Fruit fly (Drosophila melanogaster) whole organism, embryonic: Measurements from ENCODE around the gene Rpp14b.

ENCODE experiments used
- Ada2b ChIP-seq: fragments of 200-800 bp; sonication (Bioruptor generic); IDR thresholded peaks from 2 replicates; pipeline ENCODE4 v1.3.6; 2022; ENCODE audit warnings: missing biosample characterization, missing genetic modification characterization
- Adf1 ChIP-seq: fragments of 200-800 bp; sonication (Bioruptor generic); IDR thresholded peaks from 2 replicates; pipeline ENCODE4 v1.3.6; 2022; ENCODE audit warnings: missing biosample characterization, missing genetic modification characterization
- Aef1 ChIP-seq: fragments of 200-800 bp; sonication (Bioruptor generic); IDR thresholded peaks from 3 replicates; pipeline ENCODE4 v1.3.6; 2022; ENCODE audit warnings: missing biosample characterization, missing genetic modification characterization
- Asciz ChIP-seq: fragments of 200-800 bp; sonication (Bioruptor generic); optimal IDR thresholded peaks from 2 replicates; lab custom pipeline; 2017; ENCODE audit warnings: missing biosample characterization, mild to moderate bottlenecking, missing genetic modification characterization, missing genetic modification reagents
- Atf3 ChIP-seq: fragments of 200-800 bp; sonication (Bioruptor generic); optimal IDR thresholded peaks from 3 replicates; lab custom pipeline; 2016; ENCODE audit warnings: missing biosample characterization, missing genetic modification characterization
- BEAF-32 ChIP-seq: fragments of 200-800 bp; sonication (Bioruptor generic); optimal IDR thresholded peaks from 3 replicates; lab custom pipeline; 2017; ENCODE audit warnings: missing biosample characterization, missing genetic modification characterization, mild to moderate bottlenecking, moderate library complexity, missing genetic modification reagents
- CG10979 ChIP-seq: fragments of 200-800 bp; sonication (Bioruptor generic); optimal IDR thresholded peaks from 2 replicates; lab custom pipeline; 2018; ENCODE audit warnings: missing biosample characterization, mild to moderate bottlenecking, missing genetic modification characterization, moderate library complexity
- CG11093 ChIP-seq: fragments of 200-800 bp; sonication (Bioruptor generic); IDR thresholded peaks from 3 replicates; pipeline ENCODE4 v1.3.6; 2022; ENCODE audit warnings: missing biosample characterization, missing genetic modification characterization
- CG11456 ChIP-seq: fragments of 200-800 bp; sonication (Bioruptor generic); IDR thresholded peaks from 3 replicates; pipeline ENCODE4 v1.3.6; 2022; ENCODE audit warnings: missing biosample characterization, missing genetic modification characterization
- CG12299 ChIP-seq: fragments of 200-800 bp; sonication (Bioruptor generic); optimal IDR thresholded peaks from 2 replicates; lab custom pipeline; 2018; ENCODE audit warnings: missing biosample characterization, mild to moderate bottlenecking, missing genetic modification characterization
- CG12769 ChIP-seq: fragments of 200-800 bp; sonication (Bioruptor generic); optimal IDR thresholded peaks from 2 replicates; lab custom pipeline; 2019; ENCODE audit warnings: missing biosample characterization, mild to moderate bottlenecking, missing genetic modification characterization, moderate library complexity
- CG13424 ChIP-seq: fragments of 200-800 bp; sonication (Bioruptor generic); optimal IDR thresholded peaks from 2 replicates; lab custom pipeline; 2019; ENCODE audit warnings: missing biosample characterization, mild to moderate bottlenecking, missing genetic modification characterization, moderate library complexity
- CG14441 ChIP-seq: fragments of 200-800 bp; sonication (Bioruptor generic); IDR thresholded peaks from 2 replicates; pipeline ENCODE4 v1.3.6; 2022; ENCODE audit warnings: missing biosample characterization, missing genetic modification characterization
- CG18764 ChIP-seq: fragments of 200-800 bp; sonication (Bioruptor generic); optimal IDR thresholded peaks from 3 replicates; lab custom pipeline; 2016; ENCODE audit warnings: missing biosample characterization, missing genetic modification characterization
- CG2202 ChIP-seq: fragments of 200-800 bp; sonication (Bioruptor generic); optimal IDR thresholded peaks from 2 replicates; lab custom pipeline; 2018; ENCODE audit warnings: missing biosample characterization, mild to moderate bottlenecking, missing genetic modification characterization
- CG2678 ChIP-seq: fragments of 200-800 bp; sonication (Bioruptor generic); optimal IDR thresholded peaks from 3 replicates; lab custom pipeline; 2019; ENCODE audit warnings: missing biosample characterization, mild to moderate bottlenecking, missing genetic modification characterization, moderate library complexity
- CG2712 ChIP-seq: fragments of 200-800 bp; optimal IDR thresholded peaks from 3 replicates; lab custom pipeline; 2019; ENCODE audit warnings: missing biosample characterization, mild to moderate bottlenecking, missing genetic modification characterization, moderate library complexity
- CG4404 ChIP-seq: fragments of 200-800 bp; sonication (Bioruptor generic); IDR thresholded peaks from 2 replicates; pipeline ENCODE4 v1.3.6; 2022; ENCODE audit warnings: missing biosample characterization, missing genetic modification characterization
- CG6683 ChIP-seq: fragments of 200-800 bp; sonication (Bioruptor generic); optimal IDR thresholded peaks from 2 replicates; lab custom pipeline; 2017; ENCODE audit warnings: missing biosample characterization, mild to moderate bottlenecking, missing genetic modification characterization, missing genetic modification reagents
- CG6813 ChIP-seq: fragments of 200-800 bp; sonication (Bioruptor generic); optimal IDR thresholded peaks from 2 replicates; lab custom pipeline; 2017; ENCODE audit warnings: missing biosample characterization, missing genetic modification characterization, mild to moderate bottlenecking, moderate library complexity, missing genetic modification reagents
- Eip74EF ChIP-seq, 2 experiments: fragments of 200-800 bp in 1 of 2; fragments of >200 bp in 1 of 2; sonication (Bioruptor generic) in 1 of 2; optimal IDR thresholded peaks; 2 replicates each; lab custom pipeline; 2017 to 2019; ENCODE audit warnings: missing biosample characterization in 2 of 2, missing genetic modification characterization in 2 of 2, mild to moderate bottlenecking in 1 of 2, moderate library complexity in 1 of 2
- HLH3B ChIP-seq: fragments of 200-800 bp; sonication (Bioruptor generic); IDR thresholded peaks from 2 replicates; pipeline ENCODE4 v1.3.6; 2022; ENCODE audit warnings: missing biosample characterization, missing genetic modification characterization
- HmgZ ChIP-seq: fragments of 200-800 bp; sonication (Bioruptor generic); optimal IDR thresholded peaks from 2 replicates; lab custom pipeline; 2018; ENCODE audit warnings: missing biosample characterization, mild to moderate bottlenecking, missing genetic modification characterization
- Hr3 ChIP-seq: fragments of 200-800 bp; sonication (Bioruptor generic); optimal IDR thresholded peaks from 3 replicates; lab custom pipeline; 2016; ENCODE audit warnings: missing biosample characterization, missing genetic modification characterization
- Hr39 ChIP-seq: fragments of >200 bp; optimal IDR thresholded peaks from 2 replicates; lab custom pipeline; 2017
- MESR4 ChIP-seq: fragments of 200-800 bp; sonication (Bioruptor generic); optimal IDR thresholded peaks from 2 replicates; lab custom pipeline; 2018; ENCODE audit warnings: missing biosample characterization, mild to moderate bottlenecking, missing genetic modification characterization, moderate library complexity
- Nf-YB ChIP-seq: fragments of 200-800 bp; sonication (Bioruptor generic); optimal IDR thresholded peaks from 3 replicates; lab custom pipeline; 2019; ENCODE audit warnings: missing biosample characterization, mild to moderate bottlenecking, missing genetic modification characterization, moderate library complexity
- Taf1 ChIP-seq: fragments of 200-800 bp; sonication (Bioruptor generic); IDR thresholded peaks from 2 replicates; pipeline ENCODE4 v1.3.6; 2022; ENCODE audit warnings: missing biosample characterization, missing genetic modification characterization
- ab ChIP-seq: fragments of 200-800 bp; sonication (Bioruptor generic); optimal IDR thresholded peaks from 2 replicates; lab custom pipeline; 2016; ENCODE audit warnings: missing biosample characterization, missing genetic modification characterization
- ase ChIP-seq: fragments of 200-800 bp; sonication (Bioruptor generic); IDR thresholded peaks from 3 replicates; pipeline ENCODE4 v1.3.6; 2022; ENCODE audit warnings: missing biosample characterization, missing genetic modification characterization
- ash1 ChIP-seq: fragments of 200-800 bp; sonication (Bioruptor generic); optimal IDR thresholded peaks from 2 replicates; lab custom pipeline; 2018; ENCODE audit warnings: missing biosample characterization, mild to moderate bottlenecking, missing genetic modification characterization
- bowl ChIP-seq: fragments of 200-800 bp; sonication (Bioruptor generic); IDR thresholded peaks from 2 replicates; pipeline ENCODE4 v1.3.6; 2022; ENCODE audit warnings: missing biosample characterization, missing genetic modification characterization
- crc ChIP-seq: fragments of 200-800 bp; sonication (Bioruptor generic); optimal IDR thresholded peaks from 2 replicates; lab custom pipeline; 2016; ENCODE audit warnings: missing biosample characterization, missing genetic modification characterization
- dimm ChIP-seq: fragments of 200-800 bp; sonication (Bioruptor generic); IDR thresholded peaks from 2 replicates; pipeline ENCODE4 v1.3.6; 2022; ENCODE audit warnings: missing biosample characterization, missing genetic modification characterization
- ftz-f1 ChIP-seq: fragments of 200-800 bp; sonication (Bioruptor generic); optimal IDR thresholded peaks from 2 replicates; lab custom pipeline; 2016; ENCODE audit warnings: missing biosample characterization, missing genetic modification characterization
- fu2 ChIP-seq: fragments of 200-800 bp; sonication (Bioruptor generic); optimal IDR thresholded peaks from 2 replicates; lab custom pipeline; 2016; ENCODE audit warnings: missing biosample characterization, missing genetic modification characterization
- gfzf ChIP-seq: fragments of 200-800 bp; sonication (Bioruptor generic); optimal IDR thresholded peaks from 2 replicates; lab custom pipeline; 2016; ENCODE audit warnings: missing biosample characterization, mild to moderate bottlenecking, missing genetic modification characterization, moderate library complexity
- grn ChIP-seq: fragments of 200-800 bp; sonication (Bioruptor generic); optimal IDR thresholded peaks from 3 replicates; lab custom pipeline; 2017; ENCODE audit warnings: missing biosample characterization, missing genetic modification characterization
- gsb-n ChIP-seq: fragments of 200-800 bp; sonication (Bioruptor generic); optimal IDR thresholded peaks from 3 replicates; lab custom pipeline; 2018; ENCODE audit warnings: missing biosample characterization, mild to moderate bottlenecking, missing genetic modification characterization
- ham ChIP-seq: fragments of 200-800 bp; sonication (Bioruptor generic); IDR thresholded peaks from 2 replicates; pipeline ENCODE4 v1.3.6; 2022; ENCODE audit warnings: missing biosample characterization, missing genetic modification characterization
- ind ChIP-seq: fragments of 200-800 bp; sonication (Bioruptor generic); optimal IDR thresholded peaks from 3 replicates; lab custom pipeline; 2016; ENCODE audit warnings: missing biosample characterization, missing genetic modification characterization
- jing ChIP-seq: fragments of 200-800 bp; sonication (Bioruptor generic); optimal IDR thresholded peaks from 2 replicates; lab custom pipeline; 2018; ENCODE audit warnings: missing biosample characterization, mild to moderate bottlenecking, missing genetic modification characterization
- lov ChIP-seq, 2 experiments: fragments of 200-800 bp in 1 of 2; fragments of >200 bp in 1 of 2; sonication (Bioruptor generic) in 1 of 2; IDR thresholded peaks in 1 of 2; optimal IDR thresholded peaks in 1 of 2; 2 replicates in 1 of 2; 3 replicates in 1 of 2; pipeline versions ENCODE4 v1.3.6 to Lab custom; 2017 to 2022; ENCODE audit warnings: missing biosample characterization in 1 of 2, missing genetic modification characterization in 1 of 2
- mirr ChIP-seq: fragments of 200-800 bp; sonication (Bioruptor generic); optimal IDR thresholded peaks from 3 replicates; lab custom pipeline; 2018; ENCODE audit warnings: missing biosample characterization, mild to moderate bottlenecking, missing genetic modification characterization
- pzg ChIP-seq: fragments of 200-800 bp; sonication (Bioruptor generic); optimal IDR thresholded peaks from 3 replicates; lab custom pipeline; 2018; ENCODE audit warnings: missing biosample characterization, mild to moderate bottlenecking, missing genetic modification characterization, moderate library complexity
- sr ChIP-seq: fragments of 200-800 bp; sonication (Bioruptor generic); IDR thresholded peaks from 3 replicates; pipeline ENCODE4 v1.3.6; 2022; ENCODE audit warnings: missing biosample characterization, missing genetic modification characterization
- tin ChIP-seq: fragments of 200-800 bp; sonication (Bioruptor generic); optimal IDR thresholded peaks from 3 replicates; lab custom pipeline; 2016; ENCODE audit warnings: missing biosample characterization, missing genetic modification characterization
- tna ChIP-seq: fragments of 200-800 bp; sonication (Bioruptor generic); IDR thresholded peaks from 2 replicates; pipeline ENCODE4 v1.3.6; 2022; ENCODE audit warnings: missing biosample characterization, missing genetic modification characterization; ENCODE audit not compliant: partially characterized antibody
- wdn ChIP-seq: fragments of 200-800 bp; sonication (Bioruptor generic); IDR thresholded peaks from 2 replicates; pipeline ENCODE4 v1.3.6; 2022; ENCODE audit warnings: missing biosample characterization, missing genetic modification characterization
- yki ChIP-seq: fragments of >200 bp; optimal IDR thresholded peaks from 3 replicates; lab custom pipeline; 2018
- zfh2 ChIP-seq: fragments of 200-800 bp; sonication (Bioruptor generic); optimal IDR thresholded peaks from 2 replicates; lab custom pipeline; 2016; ENCODE audit warnings: missing biosample characterization, missing genetic modification characterization

Gene Rpp14b

DNA sequence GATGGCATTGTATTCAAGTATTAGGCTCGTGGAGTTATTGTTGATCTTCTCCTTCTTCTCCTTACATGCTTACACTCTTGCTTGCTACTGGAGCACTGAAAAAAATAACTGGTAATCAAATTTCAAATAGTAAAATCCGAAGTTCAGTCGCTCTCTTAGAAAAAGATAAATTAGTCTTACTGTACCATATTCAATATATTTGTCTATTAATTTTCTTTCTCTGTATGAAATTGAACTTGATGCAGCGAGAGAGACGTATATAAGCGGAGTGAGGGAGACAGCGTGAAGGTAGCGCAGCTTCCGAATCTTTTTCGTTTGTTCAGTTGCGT, 5.4 kb downstream of the Rpp14b start (continued):
- TF ChIP-seq Hr3 (peak; percentile 62), CG18764 (GFP tag; lab: Kevin White, UChicago) (peak; percentile 79), CG2712 (tag; lab: Kevin White, UChicago) (peak; percentile 87), Adf1 (GFP tag; lab: Robert Waterston, UW) (peak; percentile 40; the same call in 1 of the 2 replicates), Atf3 (peak; percentile 64), Ada2b (peak; percentile 93), BEAF-32 (GFP tag; lab: Kevin White, UChicago) (no peak), CG11456 (peak; percentile 85), sr (GFP tag; lab: Robert Waterston, UW) (peak; percentile 83; the same call in 2 of the 3 replicates), CG13424 (tag; lab: Kevin White, UChicago) (peak; percentile 79), CG12299 (tag; lab: Kevin White, UChicago) (peak; percentile 48), Eip74EF (GFP tag; optimal IDR thresholded peaks at IDR 0.05; lab: Kevin White, UChicago) (peak in 1 of 2 experiments; percentile 87), ab (no peak), jing (peak; percentile 59), Aef1 (GFP tag; lab: Robert Waterston, UW) (peak; percentile 92), gfzf (no peak), CG12769 (tag; lab: Kevin White, UChicago) (peak; percentile 60), CG4404 (GFP tag; lab: Robert Waterston, UW) (peak; percentile 57), CG2202 (peak; percentile 26), lov (optimal IDR thresholded peaks at IDR 0.05; lab: Kevin White, UChicago) (no peak), lov (GFP tag; IDR thresholded peaks at IDR 0.05; lab: Robert Waterston, UW) (peak; percentile 94), bowl (peak; percentile 89), HLH3B (GFP tag; lab: Robert Waterston, UW) (peak; percentile 96), ind (GFP tag; lab: Kevin White, UChicago) (peak; percentile 93), yki (lab: Kevin White, UChicago) (no peak), ash1 (GFP tag; lab: Kevin White, UChicago) (no peak), zfh2 (peak; percentile 38), Taf1 (0 out of 2 replicates have a peak, but pooled peaks have one; percentile 17), ftz-f1 (GFP tag; lab: Kevin White, UChicago) (no peak), grn (peak; percentile 56), mirr (GFP tag; lab: Kevin White, UChicago) (peak; percentile 41), Nf-YB (peak; percentile 43), CG6683 (GFP tag; lab: Kevin White, UChicago) (peak; percentile 71), fu2 (GFP tag; lab: Kevin White, UChicago) (no peak), HmgZ (tag; lab: Kevin White, UChicago) (peak; percentile 36), tna (GFP tag; lab: Robert Waterston, UW) (no peak), ham (0 out of 2 replicates have a peak, but pooled peaks have one; percentile 43), CG14441 (peak; percentile 91), crc (GFP tag; lab: Kevin White, UChicago) (peak; percentile 82), wdn (GFP tag; lab: Robert Waterston, UW) (peak; percentile 73; the same call in 1 of the 2 replicates), Hr39 (no peak), CG10979 (tag; lab: Kevin White, UChicago) (peak; percentile 94), MESR4 (no peak), gsb-n (peak; percentile 92), pzg (GFP tag; lab: Kevin White, UChicago) (no peak), CG6813 (GFP tag; lab: Kevin White, UChicago) (peak; percentile 82), CG2678 (tag; lab: Kevin White, UChicago) (peak; percentile 95), Asciz (GFP tag; lab: Kevin White, UChicago) (peak; percentile 96), CG11093 (GFP tag; lab: Robert Waterston, UW) (peak; percentile 82), ase (peak; percentile 91), dimm (peak; percentile 78), tin (GFP tag; lab: Kevin White, UChicago) (peak; percentile 93)
